Worm (Caenorhabditis elegans) whole organism, L4 larva: ENCODE measurements around the gene F42A6.1.
A peak's percentile ranks its signal among the peaks of the same experiment; 100 is the strongest.

Experiments
- F26F4.8 ChIP-seq: fragments of 200-800 bp; sonication (Bioruptor generic); conservative IDR thresholded peaks from 2 replicates; pipeline ENCODE4 v1.3.6; 2022; ENCODE audit warnings: missing genetic modification characterization, missing compliant biosample characterization
- T20F7.1 ChIP-seq: fragments of 200-800 bp; sonication (Bioruptor generic); optimal IDR thresholded peaks from 2 replicates; lab custom pipeline; 2018; ENCODE audit warnings: mild to moderate bottlenecking, missing genetic modification characterization, missing compliant biosample characterization
- Y105C5A.15 ChIP-seq: fragments of 200-800 bp; sonication (Bioruptor generic); IDR thresholded peaks from 2 replicates; pipeline ENCODE4 v1.3.6; 2022; ENCODE audit warnings: missing genetic modification characterization, missing compliant biosample characterization
- ZK337.2 ChIP-seq: fragments of 200-800 bp; sonication (Bioruptor generic); IDR thresholded peaks from 2 replicates; pipeline ENCODE4 v1.3.6; 2022; ENCODE audit warnings: missing genetic modification reagents, missing genetic modification characterization, missing compliant biosample characterization
- aha-1 ChIP-seq: fragments of 150-350 bp; peaks from one replicate; lab custom pipeline; 2014; ENCODE audit warnings: missing biosample characterization, missing genetic modification characterization
- ama-1 ChIP-seq: fragments of 150-350 bp; optimal IDR thresholded peaks from 2 replicates; lab custom pipeline; 2014; ENCODE audit warnings: inconsistent platforms, mixed read lengths
- ceh-44 ChIP-seq: fragments of 200-800 bp; sonication (Bioruptor generic); IDR thresholded peaks from 2 replicates; pipeline ENCODE4 v1.3.6; 2022; ENCODE audit warnings: missing genetic modification reagents, missing genetic modification characterization, missing compliant biosample characterization
- ceh-62 ChIP-seq: sonication (generic microtip); optimal IDR thresholded peaks from 2 replicates; lab custom pipeline; 2017; ENCODE audit warnings: missing biosample characterization, missing genetic modification characterization
- cey-2 ChIP-seq: sonication (generic microtip); optimal IDR thresholded peaks from 3 replicates; lab custom pipeline; 2017; ENCODE audit warnings: missing genetic modification characterization, mild to moderate bottlenecking, missing compliant biosample characterization, antibody characterized with exemption, borderline replicate concordance; ENCODE audit not compliant: insufficient read depth
- daf-8 ChIP-seq: fragments of 200-800 bp; sonication (Bioruptor generic); IDR thresholded peaks from 2 replicates; pipeline ENCODE4 v1.3.6; 2022; ENCODE audit warnings: missing genetic modification characterization, missing compliant biosample characterization
- dmd-6 ChIP-seq: fragments of 200-800 bp; sonication (Bioruptor generic); IDR thresholded peaks from 2 replicates; pipeline ENCODE4 v1.3.6; 2022; ENCODE audit warnings: missing genetic modification reagents, missing genetic modification characterization, missing compliant biosample characterization
- dmd-8 ChIP-seq: fragments of 200-800 bp; sonication (Bioruptor generic); IDR thresholded peaks from 2 replicates; pipeline ENCODE4 v1.3.6; 2022; ENCODE audit warnings: missing genetic modification characterization, missing compliant biosample characterization
- dmd-9 ChIP-seq: fragments of 200-800 bp; sonication (Bioruptor generic); IDR thresholded peaks from 2 replicates; pipeline ENCODE4 v1.3.6; 2022; ENCODE audit warnings: missing genetic modification reagents, missing genetic modification characterization, missing compliant biosample characterization
- dpl-1 ChIP-seq: fragments of 150-350 bp; optimal IDR thresholded peaks from 2 replicates; lab custom pipeline; 2014; ENCODE audit warnings: missing biosample characterization, missing genetic modification reagents, missing genetic modification characterization
- dve-1 ChIP-seq: sonication (generic microtip); optimal IDR thresholded peaks from 2 replicates; lab custom pipeline; 2017; ENCODE audit warnings: antibody characterized with exemption, mild to moderate bottlenecking, missing genetic modification characterization, missing compliant biosample characterization; ENCODE audit not compliant: insufficient read depth
- egl-27 ChIP-seq: sonication (generic microtip); optimal IDR thresholded peaks from 3 replicates; lab custom pipeline; 2017; ENCODE audit warnings: missing biosample characterization, missing genetic modification reagents, missing genetic modification characterization
- fos-1 ChIP-seq: fragments of 150-350 bp; optimal IDR thresholded peaks from 2 replicates; lab custom pipeline; 2014; ENCODE audit warnings: missing biosample characterization, missing genetic modification characterization
- hif-1 ChIP-seq, 2 experiments: sonication (generic microtip); optimal IDR thresholded peaks; 2 replicates each; lab custom pipeline; 2016 to 2017; ENCODE audit warnings: missing compliant biosample characterization in 2 of 2, missing genetic modification characterization in 2 of 2, missing genetic modification reagents in 2 of 2, missing genotype in 2 of 2, mild to moderate bottlenecking in 1 of 2
- hlh-30 ChIP-seq: sonication (generic microtip); optimal IDR thresholded peaks from 2 replicates; lab custom pipeline; 2017; ENCODE audit warnings: antibody characterized with exemption, mild to moderate bottlenecking, missing genetic modification characterization, missing compliant biosample characterization; ENCODE audit not compliant: insufficient read depth
- jun-1 ChIP-seq: fragments of 150-350 bp; optimal IDR thresholded peaks from 2 replicates; lab custom pipeline; 2014; ENCODE audit warnings: missing biosample characterization, missing genetic modification reagents, missing genetic modification characterization
- lim-7 ChIP-seq: fragments of 200-800 bp; sonication (Bioruptor generic); IDR thresholded peaks from 2 replicates; pipeline ENCODE4 v1.3.6; 2022; ENCODE audit warnings: missing genetic modification characterization, missing compliant biosample characterization
- lin-1 ChIP-seq: fragments of 200-800 bp; sonication (Bioruptor generic); IDR thresholded peaks from 2 replicates; pipeline ENCODE4 v1.3.6; 2022; ENCODE audit warnings: missing genetic modification reagents, missing genetic modification characterization, missing compliant biosample characterization
- lin-15B ChIP-seq: fragments of 150-350 bp; sonication (generic microtip); optimal IDR thresholded peaks from 3 replicates; lab custom pipeline; 2014; ENCODE audit warnings: missing biosample characterization, missing genetic modification characterization
- lin-38 ChIP-seq: fragments of 200-800 bp; sonication (Bioruptor generic); IDR thresholded peaks from 2 replicates; pipeline ENCODE4 v1.3.6; 2022; ENCODE audit warnings: missing genetic modification reagents, missing genetic modification characterization, missing compliant biosample characterization
- lsy-2 ChIP-seq, 2 experiments: fragments of 150-350 bp in 1 of 2; sonication (generic microtip) in 1 of 2; optimal IDR thresholded peaks; 2 replicates each; lab custom pipeline; 2014 to 2017; ENCODE audit warnings: missing biosample characterization in 2 of 2, missing genetic modification characterization in 2 of 2
- madf-5 ChIP-seq, 2 experiments: fragments of 200-800 bp; sonication (Bioruptor generic); IDR thresholded peaks; 2 replicates each; pipeline ENCODE4 v1.3.6; 2022; ENCODE audit warnings: missing compliant biosample characterization in 2 of 2, missing genetic modification characterization in 2 of 2
- mep-1 ChIP-seq: fragments of 150-350 bp; sonication (generic microtip); optimal IDR thresholded peaks from 3 replicates; lab custom pipeline; 2014; ENCODE audit warnings: missing biosample characterization, missing genetic modification characterization
- mxl-2 ChIP-seq: fragments of 200-800 bp; sonication (Bioruptor generic); conservative IDR thresholded peaks from 2 replicates; pipeline ENCODE4 v1.3.6; 2022; ENCODE audit warnings: missing genetic modification reagents, missing genetic modification characterization, missing compliant biosample characterization
- nhr-10 ChIP-seq: fragments of 150-350 bp; optimal IDR thresholded peaks from 2 replicates; lab custom pipeline; 2014; ENCODE audit warnings: missing biosample characterization, missing genetic modification characterization
- nhr-102 ChIP-seq: sonication (generic microtip); optimal IDR thresholded peaks from 2 replicates; lab custom pipeline; 2016; ENCODE audit warnings: mild to moderate bottlenecking, missing genetic modification characterization, moderate library complexity, missing compliant biosample characterization
- nhr-11 ChIP-seq: fragments of 150-350 bp; optimal IDR thresholded peaks from 2 replicates; lab custom pipeline; 2014; ENCODE audit warnings: missing biosample characterization, missing genetic modification characterization
- nhr-28 ChIP-seq: fragments of 150-350 bp; optimal IDR thresholded peaks from 2 replicates; lab custom pipeline; 2014; ENCODE audit warnings: missing biosample characterization, missing genetic modification characterization
- nhr-41 ChIP-seq: fragments of 200-800 bp; sonication (Bioruptor generic); IDR thresholded peaks from 2 replicates; pipeline ENCODE4 v1.3.6; 2022; ENCODE audit warnings: missing genetic modification reagents, missing genetic modification characterization, missing compliant biosample characterization
- nhr-76 ChIP-seq: fragments of 150-350 bp; optimal IDR thresholded peaks from 2 replicates; lab custom pipeline; 2014; ENCODE audit warnings: missing biosample characterization, missing genetic modification characterization
- pha-4 ChIP-seq, 2 experiments: fragments of 150-350 bp in 1 of 2; fragments of 200-800 bp in 1 of 2; sonication (Bioruptor generic) in 1 of 2; IDR thresholded peaks in 1 of 2; optimal IDR thresholded peaks in 1 of 2; 2 replicates each; pipeline versions ENCODE4 v1.3.6 to Lab custom; 2014 to 2022; ENCODE audit warnings: missing genetic modification characterization in 2 of 2, missing genetic modification reagents in 2 of 2, missing biosample characterization in 1 of 2, missing compliant biosample characterization in 1 of 2
- php-3 ChIP-seq: fragments of 200-800 bp; sonication (Bioruptor generic); IDR thresholded peaks from 2 replicates; pipeline ENCODE4 v1.3.6; 2022; ENCODE audit warnings: missing genetic modification reagents, missing genetic modification characterization, missing compliant biosample characterization
- saeg-2 ChIP-seq: fragments of 200-800 bp; sonication (Bioruptor generic); IDR thresholded peaks from 2 replicates; pipeline ENCODE4 v1.3.6; 2022; ENCODE audit warnings: missing genetic modification reagents, missing genetic modification characterization, missing compliant biosample characterization
- set-16 ChIP-seq: fragments of 200-800 bp; sonication (Bioruptor generic); IDR thresholded peaks from 2 replicates; pipeline ENCODE4 v1.3.6; 2022; ENCODE audit warnings: missing genetic modification reagents, missing genetic modification characterization, missing compliant biosample characterization
- spr-1 ChIP-seq: sonication (generic microtip); optimal IDR thresholded peaks from 2 replicates; lab custom pipeline; 2016; ENCODE audit warnings: mild to moderate bottlenecking, missing genetic modification characterization, missing compliant biosample characterization
- spr-3 ChIP-seq: fragments of 200-800 bp; sonication (Bioruptor generic); optimal IDR thresholded peaks from 2 replicates; lab custom pipeline; 2018; ENCODE audit warnings: mild to moderate bottlenecking, missing genetic modification characterization, missing compliant biosample characterization
- unc-130 ChIP-seq: sonication (generic microtip); optimal IDR thresholded peaks from 2 replicates; lab custom pipeline; 2016; ENCODE audit warnings: missing genetic modification reagents, missing genetic modification characterization, missing compliant biosample characterization
- unc-39 ChIP-seq: sonication (generic microtip); optimal IDR thresholded peaks from 2 replicates; lab custom pipeline; 2017; ENCODE audit warnings: missing biosample characterization, missing genetic modification characterization
- unc-62 ChIP-seq, 3 experiments: fragments of 150-350 bp in 1 of 3; sonication (generic microtip); optimal IDR thresholded peaks in 2 of 3; peaks in 1 of 3; 1 replicate in 1 of 3; 2 replicates in 2 of 3; lab custom pipeline; 2014 to 2017; ENCODE audit warnings: missing biosample characterization in 3 of 3, missing genetic modification characterization in 3 of 3, missing genetic modification reagents in 3 of 3, missing genotype in 1 of 3
- vab-7 ChIP-seq: fragments of 200-800 bp; sonication (Bioruptor generic); IDR thresholded peaks from 2 replicates; pipeline ENCODE4 v1.3.6; 2022; ENCODE audit warnings: missing genetic modification reagents, missing genetic modification characterization, missing compliant biosample characterization
- zfp-2 ChIP-seq: sonication (generic microtip); optimal IDR thresholded peaks from 2 replicates; lab custom pipeline; 2016; ENCODE audit warnings: mild to moderate bottlenecking, missing genetic modification characterization, missing compliant biosample characterization
- ztf-11 ChIP-seq: fragments of 150-350 bp; optimal IDR thresholded peaks from 2 replicates; lab custom pipeline; 2014; ENCODE audit warnings: missing biosample characterization, missing genetic modification characterization

The F42A6.1 gene

DNA sequence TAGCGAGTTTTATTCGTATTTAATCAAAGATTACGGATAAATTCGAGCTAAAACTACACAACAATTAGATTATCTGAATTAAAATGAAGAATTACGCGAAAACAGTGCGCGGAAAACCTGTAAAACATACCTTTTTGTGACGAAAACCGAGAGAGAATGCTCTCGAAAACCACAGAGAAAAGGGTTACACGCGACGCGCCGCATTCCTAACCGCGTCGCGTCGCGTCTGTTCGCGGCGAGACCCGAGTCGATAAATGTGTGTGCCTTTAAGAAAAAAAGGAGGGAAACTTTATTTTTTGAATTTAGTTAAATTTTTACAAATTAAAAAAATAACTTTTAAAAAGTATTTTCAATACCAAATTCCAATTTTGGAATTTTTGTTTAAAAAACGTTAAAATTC lies 16.2 kb upstream of the F42A6.1 start, which contains the start of gene hrpa-1 (continued):
- TF ChIP-seq unc-130 (GFP tag; lab: Kevin White, UChicago) (peak; percentile 26), nhr-11 (tag; lab: Kevin White, UChicago) (peak; percentile 51), ceh-44 (GFP tag; lab: Robert Waterston, UW) (no peak), dmd-9 (no peak), egl-27 (tag; lab: Kevin White, UChicago) (no peak), daf-8 (GFP tag; lab: Robert Waterston, UW) (no peak), php-3 (GFP tag; lab: Robert Waterston, UW) (no peak), ama-1 (peak; percentile 94), dmd-8 (GFP tag; lab: Robert Waterston, UW) (no peak), ZK337.2 (GFP tag; lab: Robert Waterston, UW) (no peak), ceh-62 (tag; lab: Kevin White, UChicago) (no peak), spr-3 (no peak), dpl-1 (peak; percentile 98), unc-39 (no peak), nhr-76 (no peak), ztf-11 (tag; lab: Kevin White, UChicago) (no peak), mxl-2 (GFP tag; lab: Robert Waterston, UW) (no peak), lim-7 (no peak), saeg-2 (no peak), spr-1 (tag; lab: Kevin White, UChicago) (peak; percentile 61), aha-1 (tag; lab: Kevin White, UChicago) (peak; percentile 69), lsy-2 (tag; optimal IDR thresholded peaks at IDR 0.05; lab: Kevin White, UChicago) (peak; percentile 40 to 95), hlh-30 (tag; lab: Kevin White, UChicago) (peak; percentile 87), madf-5 (GFP tag; IDR thresholded peaks at IDR 0.05; lab: Robert Waterston, UW) (no peak), lin-1 (no peak), F26F4.8 (GFP tag; lab: Robert Waterston, UW) (no peak), pha-4 (GFP tag; IDR thresholded peaks at IDR 0.05; lab: Robert Waterston, UW) (peak; percentile 30; the same call in 1 of the 2 replicates), pha-4 (tag; optimal IDR thresholded peaks at IDR 0.05; lab: Kevin White, UChicago) (no peak), hif-1 (tag; optimal IDR thresholded peaks at IDR 0.05; lab: Kevin White, UChicago) (peak in 1 of 2 experiments; percentile 64), mep-1 (tag; lab: Kevin White, UChicago) (peak; percentile 87), dmd-6 (peak; percentile 27; the same call in 1 of the 2 replicates), jun-1 (tag; lab: Kevin White, UChicago) (no peak), nhr-102 (tag; lab: Kevin White, UChicago) (peak; percentile 61)

DNA sequence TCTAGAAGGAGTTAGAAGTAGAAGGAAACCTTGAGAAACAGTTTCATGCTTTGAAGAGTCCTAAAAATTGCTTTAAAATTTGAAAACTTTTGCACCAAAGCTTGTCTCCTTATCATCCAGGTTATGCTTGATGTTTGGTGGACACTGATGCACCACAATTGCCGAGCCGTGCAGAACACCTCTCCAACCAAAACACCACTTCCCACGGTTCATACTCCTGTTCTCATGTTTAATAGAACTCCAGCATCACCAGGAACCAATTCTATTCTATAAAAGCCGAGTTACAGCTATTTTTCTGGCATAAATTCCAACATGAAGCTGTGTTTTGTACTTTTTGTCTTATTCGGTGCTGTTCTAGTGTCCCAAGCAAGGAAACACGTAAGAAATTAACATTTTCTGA lies 13.7 kb upstream of the F42A6.1 start, which contains the start of gene F42A6.2:
TSS of gene F42A6.2 (plus strand) at position 301 of the 400 bp plus-strand sequence.
- TF ChIP-seq lin-15B (tag; lab: Kevin White, UChicago) (no peak), aha-1 (tag; lab: Kevin White, UChicago) (peak; percentile 18), zfp-2 (tag; lab: Kevin White, UChicago) (no peak), lim-7 (no peak), cey-2 (tag; lab: Kevin White, UChicago) (no peak), nhr-41 (GFP tag; lab: Robert Waterston, UW) (no peak), unc-62 (GFP tag; optimal IDR thresholded peaks at IDR 0.05 in 1 of 2; lab: Kevin White, UChicago) (no peak), unc-62 (tag; optimal IDR thresholded peaks at IDR 0.05; lab: Kevin White, UChicago) (no peak), dve-1 (tag; lab: Kevin White, UChicago) (no peak)

- TF ChIP-seq lin-38 (GFP tag; lab: Robert Waterston, UW) (no peak), nhr-28 (tag; lab: Kevin White, UChicago) (no peak), unc-39 (no peak), aha-1 (tag; lab: Kevin White, UChicago) (peak; percentile 96), set-16 (GFP tag; lab: Robert Waterston, UW) (peak; percentile 20; the same call in 1 of the 2 replicates), vab-7 (GFP tag; lab: Robert Waterston, UW) (no peak), php-3 (GFP tag; lab: Robert Waterston, UW) (no peak), Y105C5A.15 (GFP tag; lab: Robert Waterston, UW) (no peak), nhr-10 (no peak), T20F7.1 (GFP tag; lab: Kevin White, UChicago) (no peak), fos-1 (tag; lab: Kevin White, UChicago) (no peak)
- TF ChIP-seq, all 104 proteins: peak for 2
Observed at ce11 chrIV:3345484-3345883, 9.4 kb upstream of the F42A6.1 start.
